Worm (Caenorhabditis elegans) whole organism, mixed stage, embryonic: Measurements from ENCODE around the gene F42G4.2.

Source experiments
- ces-1 ChIP-seq: fragments of 150-350 bp; optimal IDR thresholded peaks from 2 replicates; lab custom pipeline; 2014; ENCODE audit warnings: missing biosample characterization, missing genetic modification reagents, missing genetic modification characterization
- elt-1 ChIP-seq: sonication (generic microtip); optimal IDR thresholded peaks from 2 replicates; lab custom pipeline; 2017; ENCODE audit warnings: missing genetic modification characterization, mild to moderate bottlenecking, missing compliant biosample characterization, antibody characterized with exemption, moderate library complexity, borderline replicate concordance; ENCODE audit not compliant: insufficient read depth
- lin-13 ChIP-seq: fragments of 150-350 bp; optimal IDR thresholded peaks from 2 replicates; lab custom pipeline; 2014; ENCODE audit warnings: missing biosample characterization, missing genetic modification characterization
- nhr-12 ChIP-seq: fragments of 150-350 bp; optimal IDR thresholded peaks from 2 replicates; lab custom pipeline; 2014; ENCODE audit warnings: missing biosample characterization, missing genetic modification characterization
- nhr-237 ChIP-seq: fragments of 150-350 bp; optimal IDR thresholded peaks from 2 replicates; lab custom pipeline; 2014; ENCODE audit warnings: missing biosample characterization, missing genetic modification characterization
- nhr-76 ChIP-seq: sonication (generic microtip); optimal IDR thresholded peaks from 2 replicates; lab custom pipeline; 2017; ENCODE audit warnings: missing biosample characterization, missing genetic modification characterization
- ztf-11 ChIP-seq: fragments of 150-350 bp; optimal IDR thresholded peaks from 2 replicates; lab custom pipeline; 2014; ENCODE audit warnings: missing biosample characterization, missing genetic modification characterization

DNA sequence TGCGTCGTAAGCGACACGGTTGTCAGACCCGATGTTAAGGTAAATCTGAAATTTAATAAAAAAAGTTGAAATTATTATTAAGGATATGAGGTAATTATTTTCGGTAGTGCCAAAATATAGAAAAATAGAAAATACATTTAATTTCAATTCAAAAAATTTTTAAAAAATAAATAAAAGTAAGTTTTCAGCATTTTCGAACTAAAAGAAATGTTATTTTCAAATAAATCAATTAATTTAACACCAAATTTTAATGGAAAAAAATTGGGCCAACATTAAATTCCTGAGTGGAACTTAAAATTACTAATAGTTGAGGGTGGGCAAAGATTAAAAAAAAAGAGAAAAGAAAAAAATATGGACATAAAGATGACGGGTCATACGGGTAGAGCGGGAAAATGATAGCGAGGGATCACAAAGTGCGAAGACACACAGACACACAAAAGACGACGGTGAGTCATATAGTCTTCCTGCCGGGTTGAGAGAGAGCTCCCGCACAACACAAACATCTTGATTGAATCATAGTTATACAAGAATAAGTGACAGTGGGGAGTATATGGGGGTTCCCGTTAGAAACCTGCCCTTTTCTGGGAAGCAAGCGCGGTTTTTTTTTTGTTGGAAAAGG lies 21.8 kb upstream of the F42G4.2 start, which contains the start of gene max-2:
- TF ChIP-seq nhr-76 (tag; lab: Kevin White, UChicago) (no peak), lin-13 (tag; lab: Kevin White, UChicago) (no peak), nhr-237 (tag; lab: Kevin White, UChicago) (no peak), ces-1 (GFP tag; lab: Kevin White, UChicago) (no peak), nhr-12 (tag; lab: Kevin White, UChicago) (no peak), ztf-11 (tag; lab: Kevin White, UChicago) (no peak), elt-1 (no peak)
